Worm (Caenorhabditis elegans) whole organism, early embryonic: ENCODE measurements around the gene aly-3.
A peak's percentile ranks its signal among the peaks of the same experiment; 100 is the strongest.
"Not testable (repeated sequence)": the region's sequence is repeated elsewhere in the genome, so short reads cannot be mapped to it uniquely, and the experiment has no call there.

ENCODE experiments used
- B0310.2 ChIP-seq: sonication (generic microtip); optimal IDR thresholded peaks from 2 replicates; lab custom pipeline; 2016; ENCODE audit warnings: mild to moderate bottlenecking, missing genetic modification characterization, missing compliant biosample characterization
- F13C5.2 ChIP-seq: sonication (generic microtip); optimal IDR thresholded peaks from 2 replicates; lab custom pipeline; 2017; ENCODE audit warnings: mild to moderate bottlenecking, missing genetic modification characterization, inconsistent platforms, missing compliant biosample characterization
- aly-1 ChIP-seq: sonication (generic microtip); optimal IDR thresholded peaks from 2 replicates; lab custom pipeline; 2016; ENCODE audit warnings: missing genetic modification characterization, missing compliant biosample characterization
- ama-1 ChIP-seq: fragments of 150-350 bp; optimal IDR thresholded peaks from 2 replicates; lab custom pipeline; 2014
- ceh-13 ChIP-seq: fragments of 200-800 bp; sonication (Bioruptor generic); optimal IDR thresholded peaks from 2 replicates; lab custom pipeline; 2018; ENCODE audit warnings: mild to moderate bottlenecking, missing genetic modification characterization, missing compliant biosample characterization
- ceh-36 ChIP-seq: sonication (generic microtip); optimal IDR thresholded peaks from 2 replicates; lab custom pipeline; 2016; ENCODE audit warnings: missing genetic modification characterization, inconsistent platforms, missing compliant biosample characterization
- ets-7 ChIP-seq: sonication (generic microtip); optimal IDR thresholded peaks from 2 replicates; lab custom pipeline; 2016; ENCODE audit warnings: missing genotype, missing genetic modification characterization, missing compliant biosample characterization
- flt-1 ChIP-seq: fragments of 200-800 bp; sonication (Bioruptor generic); IDR thresholded peaks from 2 replicates; pipeline ENCODE4 v1.3.6; 2022; ENCODE audit warnings: missing genetic modification characterization, missing compliant biosample characterization
- hmbx-1 ChIP-seq: sonication (generic microtip); optimal IDR thresholded peaks from 2 replicates; lab custom pipeline; 2016; ENCODE audit warnings: mild to moderate bottlenecking, missing genetic modification characterization, missing compliant biosample characterization
- hmg-4 ChIP-seq: fragments of 200-800 bp; sonication (Bioruptor generic); optimal IDR thresholded peaks from 2 replicates; lab custom pipeline; 2018; ENCODE audit warnings: mild to moderate bottlenecking, missing genetic modification characterization, missing compliant biosample characterization
- hnd-1 ChIP-seq: sonication (generic microtip); optimal IDR thresholded peaks from 2 replicates; lab custom pipeline; 2016; ENCODE audit warnings: missing genetic modification characterization, missing compliant biosample characterization
- pes-1 ChIP-seq: fragments of 200-800 bp; sonication (Bioruptor generic); IDR thresholded peaks from 2 replicates; pipeline ENCODE4 v1.3.6; 2022; ENCODE audit warnings: missing genetic modification reagents, missing genetic modification characterization, missing compliant biosample characterization
- scrt-1 ChIP-seq: fragments of 200-800 bp; sonication (Bioruptor generic); IDR thresholded peaks from 2 replicates; pipeline ENCODE4 v1.3.6; 2022; ENCODE audit warnings: missing genetic modification characterization, missing compliant biosample characterization
- sea-1 ChIP-seq: fragments of 200-800 bp; sonication (Bioruptor generic); conservative IDR thresholded peaks from 2 replicates; pipeline ENCODE4 v1.3.6; 2022; ENCODE audit warnings: missing genetic modification characterization, missing compliant biosample characterization
- tbx-11 ChIP-seq: fragments of 200-800 bp; sonication (Bioruptor generic); IDR thresholded peaks from 2 replicates; pipeline ENCODE4 v1.3.6; 2022; ENCODE audit warnings: missing genetic modification characterization, missing compliant biosample characterization
- tbx-37 ChIP-seq: fragments of 200-800 bp; sonication (Bioruptor generic); conservative IDR thresholded peaks from 2 replicates; pipeline ENCODE4 v1.3.6; 2022; ENCODE audit warnings: missing genetic modification reagents, missing genetic modification characterization, missing compliant biosample characterization
- tra-4 ChIP-seq: sonication (generic microtip); optimal IDR thresholded peaks from 2 replicates; lab custom pipeline; 2017; ENCODE audit warnings: missing genetic modification characterization, missing compliant biosample characterization

The aly-3 gene

ce11 chrIV:12133776-12134175 is 10.7 kb downstream of the aly-3 start:
- TF ChIP-seq scrt-1 (GFP tag; lab: Robert Waterston, UW), result no peak
- TF ChIP-seq sea-1 (GFP tag; lab: Robert Waterston, UW), result no peak
- TF ChIP-seq ceh-13, result no peak
- TF ChIP-seq hmg-4, result no peak

ce11 chrIV:12134991-12135390 is 11.9 kb downstream of the aly-3 start:
- TF ChIP-seq scrt-1 (GFP tag; lab: Robert Waterston, UW), result no peak
- no peak for TF ChIP-seq tra-4
- TF ChIP-seq ets-7, result no peak
- TF ChIP-seq tbx-11 (GFP tag; lab: Robert Waterston, UW), result no peak
- TF ChIP-seq tbx-37 (GFP tag; lab: Robert Waterston, UW), result no peak
- TF ChIP-seq ama-1, result no peak
- no peak for TF ChIP-seq aly-1 (tag; lab: Kevin White, UChicago)
- TF ChIP-seq sea-1 (GFP tag; lab: Robert Waterston, UW), result no peak
- no peak for TF ChIP-seq ceh-13
- TF ChIP-seq flt-1 (GFP tag; lab: Robert Waterston, UW), result no peak
- TF ChIP-seq hnd-1 (tag; lab: Kevin White, UChicago), result no peak
- no peak for TF ChIP-seq ceh-36 (tag; lab: Kevin White, UChicago)
- TF ChIP-seq hmg-4, result no peak
- TF ChIP-seq hmbx-1, result no peak
- TF ChIP-seq pes-1, result no peak

ce11 chrIV:12138093-12138492 is 15.0 kb downstream of the aly-3 start, which contains the start of gene B0001.4:
Gene B0001.4 (minus strand): TSS chrIV:12138193.
- not testable (repeated sequence) for TF ChIP-seq hmg-4; aly-1 (tag; lab: Kevin White, UChicago); hnd-1 (tag; lab: Kevin White, UChicago)

ce11 chrIV:12140959-12141358 is 17.9 kb downstream of the aly-3 start, which contains the start of gene B0001.8:
Gene B0001.8 (minus strand): TSS chrIV:12141059.
- TF ChIP-seq hmbx-1 (no peak), ets-7 (no peak), ceh-36 (tag; lab: Kevin White, UChicago) (no peak), B0310.2 (tag; lab: Kevin White, UChicago) (no peak), ceh-13 (no peak), hnd-1 (tag; lab: Kevin White, UChicago) (no peak), F13C5.2 (tag; lab: Kevin White, UChicago) (no peak), sea-1 (GFP tag; lab: Robert Waterston, UW) (no peak), tra-4 (no peak), tbx-11 (GFP tag; lab: Robert Waterston, UW) (no peak), pes-1 (no peak), hmg-4 (no peak), ama-1 (no peak), scrt-1 (GFP tag; lab: Robert Waterston, UW) (no peak)

- no peak for TF ChIP-seq ama-1
- TF ChIP-seq tbx-37 (GFP tag; lab: Robert Waterston, UW), result no peak
- TF ChIP-seq sea-1 (GFP tag; lab: Robert Waterston, UW), result no peak
- TF ChIP-seq tra-4, result no peak
Observed at ce11 chrIV:12143231-12143630, 20.1 kb downstream of the aly-3 start, which contains the start of gene B0001.5. Gene B0001.5 (minus strand): TSS chrIV:12143331.

ce11 chrIV:12145681-12146080 is 22.6 kb downstream of the aly-3 start, which contains the start of gene B0001.3:
Gene B0001.3 (minus strand): TSS chrIV:12145735.
- no peak for TF ChIP-seq hmbx-1

- TF ChIP-seq aly-1 (tag; lab: Kevin White, UChicago), result no peak
- TF ChIP-seq ceh-13, result no peak
- TF ChIP-seq F13C5.2 (tag; lab: Kevin White, UChicago), result no peak
- TF ChIP-seq hmg-4, result no peak
- no peak for TF ChIP-seq ceh-36 (tag; lab: Kevin White, UChicago)
Observed at ce11 chrIV:12149609-12150008, 26.5 kb downstream of the aly-3 start.

ce11 chrIV:12150877-12151276 is 27.8 kb downstream of the aly-3 start, which contains the start of gene B0001.2:
Gene B0001.2 (minus strand): TSS chrIV:12150977.
- TF ChIP-seq hmbx-1, result no peak
- TF ChIP-seq tra-4, result no peak
- TF ChIP-seq ets-7, result no peak
- no peak for TF ChIP-seq tbx-11 (GFP tag; lab: Robert Waterston, UW)

- TF ChIP-seq tra-4 (no peak), ceh-13 (no peak), hnd-1 (tag; lab: Kevin White, UChicago) (no peak)
Observed at ce11 chrIV:12154195-12154677, 31.2 kb downstream of the aly-3 start, which contains the start of gene B0001.7. Gene B0001.7 (minus strand): TSS chrIV:12154245.

ce11 chrIV:12155819-12156218 is 32.7 kb downstream of the aly-3 start:
- TF ChIP-seq pes-1 (peak; percentile 52; the same call in 1 of the 2 replicates), tbx-11 (GFP tag; lab: Robert Waterston, UW) (0 out of 2 replicates have a peak, but pooled peaks have one; percentile 32), flt-1 (GFP tag; lab: Robert Waterston, UW) (peak; percentile 29; the same call in 1 of the 2 replicates)
